Worm (Caenorhabditis elegans) whole organism, young adult: ENCODE data around the gene C39E9.8.

Source experiments
- B0261.1 ChIP-seq: sonication (generic microtip); optimal IDR thresholded peaks from 2 replicates; lab custom pipeline; 2016; ENCODE audit warnings: mild to moderate bottlenecking, missing genetic modification characterization, moderate library complexity, missing compliant biosample characterization
- D2030.7 ChIP-seq: fragments of 200-800 bp; sonication (Bioruptor generic); IDR thresholded peaks from 2 replicates; pipeline ENCODE4 v1.3.6; 2022; ENCODE audit warnings: missing genetic modification reagents, missing genetic modification characterization, missing compliant biosample characterization
- F49E8.2 ChIP-seq: sonication (generic microtip); optimal IDR thresholded peaks from 3 replicates; lab custom pipeline; 2017; ENCODE audit warnings: missing genetic modification characterization, mild to moderate bottlenecking, missing compliant biosample characterization, antibody characterized with exemption, moderate library complexity; ENCODE audit not compliant: insufficient read depth
- K11D2.4 ChIP-seq: fragments of 200-800 bp; sonication (Bioruptor generic); IDR thresholded peaks from 2 replicates; pipeline ENCODE4 v1.3.6; 2022; ENCODE audit warnings: missing genetic modification reagents, missing genetic modification characterization, missing compliant biosample characterization
- T26A5.8 ChIP-seq: sonication (generic microtip); optimal IDR thresholded peaks from 2 replicates; lab custom pipeline; 2016; ENCODE audit warnings: missing genetic modification characterization, missing compliant biosample characterization
- Y53G8AR.9 ChIP-seq: fragments of 200-800 bp; sonication (Bioruptor generic); conservative IDR thresholded peaks from 2 replicates; pipeline ENCODE4 v1.3.6; 2022; ENCODE audit warnings: missing genetic modification reagents, missing genetic modification characterization, missing compliant biosample characterization
- akir-1 ChIP-seq: fragments of 200-800 bp; sonication (Bioruptor generic); optimal IDR thresholded peaks from 2 replicates; lab custom pipeline; 2018; ENCODE audit warnings: mild to moderate bottlenecking, missing genetic modification characterization, moderate library complexity, missing compliant biosample characterization
- aptf-3 ChIP-seq: fragments of 200-800 bp; sonication (Bioruptor generic); IDR thresholded peaks from 2 replicates; pipeline ENCODE4 v1.3.6; 2022; ENCODE audit warnings: missing genetic modification characterization, missing compliant biosample characterization
- attf-6 ChIP-seq: fragments of 200-800 bp; sonication (Bioruptor generic); IDR thresholded peaks from 2 replicates; pipeline ENCODE4 v1.3.6; 2022; ENCODE audit warnings: missing genetic modification reagents, missing genetic modification characterization, missing compliant biosample characterization
- bed-2 ChIP-seq: fragments of 200-800 bp; sonication (Bioruptor generic); IDR thresholded peaks from 2 replicates; pipeline ENCODE4 v1.3.6; 2022; ENCODE audit warnings: missing genetic modification reagents, missing genetic modification characterization, missing compliant biosample characterization
- ccch-3 ChIP-seq: fragments of 200-800 bp; sonication (Bioruptor generic); optimal IDR thresholded peaks from 2 replicates; lab custom pipeline; 2018; ENCODE audit warnings: mild to moderate bottlenecking, missing genetic modification characterization, missing compliant biosample characterization
- cebp-1 ChIP-seq, 2 experiments: fragments of 200-800 bp in 1 of 2; sonication (Bioruptor generic) in 1 of 2; sonication (generic microtip) in 1 of 2; IDR thresholded peaks in 1 of 2; optimal IDR thresholded peaks in 1 of 2; 2 replicates each; pipeline versions ENCODE4 v1.3.6 to Lab custom; 2017 to 2022; ENCODE audit warnings: missing compliant biosample characterization in 2 of 2, missing genetic modification characterization in 2 of 2, mild to moderate bottlenecking in 1 of 2, missing genetic modification reagents in 1 of 2, moderate library complexity in 1 of 2
- ceh-100 ChIP-seq: fragments of 200-800 bp; sonication (Bioruptor generic); IDR thresholded peaks from 2 replicates; pipeline ENCODE4 v1.3.6; 2022; ENCODE audit warnings: missing genetic modification reagents, missing genetic modification characterization, missing compliant biosample characterization
- ceh-40 ChIP-seq: fragments of 200-800 bp; sonication (Bioruptor generic); IDR thresholded peaks from 2 replicates; pipeline ENCODE4 v1.3.6; 2022; ENCODE audit warnings: missing genetic modification characterization, missing compliant biosample characterization
- ceh-58 ChIP-seq: fragments of 200-800 bp; sonication (Bioruptor generic); IDR thresholded peaks from 2 replicates; pipeline ENCODE4 v1.3.6; 2022; ENCODE audit warnings: missing genetic modification characterization, missing compliant biosample characterization
- ceh-91 ChIP-seq: fragments of 200-800 bp; sonication (Bioruptor generic); IDR thresholded peaks from 2 replicates; pipeline ENCODE4 v1.3.6; 2022; ENCODE audit warnings: missing genetic modification reagents, missing genetic modification characterization, missing compliant biosample characterization
- chd-7 ChIP-seq: sonication (generic microtip); optimal IDR thresholded peaks from 2 replicates; lab custom pipeline; 2016; ENCODE audit warnings: mild to moderate bottlenecking, missing genetic modification characterization, moderate library complexity, missing compliant biosample characterization
- die-1 ChIP-seq: sonication (generic microtip); optimal IDR thresholded peaks from 2 replicates; lab custom pipeline; 2016; ENCODE audit warnings: missing genotype, mild to moderate bottlenecking, missing genetic modification characterization, missing compliant biosample characterization
- efl-1 ChIP-seq: fragments of 150-350 bp; optimal IDR thresholded peaks from 2 replicates; lab custom pipeline; 2014; ENCODE audit warnings: missing biosample characterization, missing genetic modification reagents, missing genetic modification characterization
- ekl-4 ChIP-seq: fragments of 200-800 bp; sonication (Bioruptor generic); IDR thresholded peaks from 2 replicates; pipeline ENCODE4 v1.3.6; 2022; ENCODE audit warnings: missing genetic modification reagents, missing genetic modification characterization, missing compliant biosample characterization
- ets-4 ChIP-seq: fragments of 200-800 bp; sonication (Bioruptor generic); optimal IDR thresholded peaks from 2 replicates; lab custom pipeline; 2018; ENCODE audit warnings: mild to moderate bottlenecking, missing genetic modification characterization, missing compliant biosample characterization
- hlh-12 ChIP-seq: sonication (generic microtip); optimal IDR thresholded peaks from 2 replicates; lab custom pipeline; 2016; ENCODE audit warnings: missing genetic modification characterization, missing compliant biosample characterization
- hmg-20 ChIP-seq: fragments of 200-800 bp; sonication (Bioruptor generic); IDR thresholded peaks from 2 replicates; pipeline ENCODE4 v1.3.6; 2022; ENCODE audit warnings: missing genetic modification reagents, missing genetic modification characterization, missing compliant biosample characterization
- lag-1 ChIP-seq: fragments of 200-800 bp; sonication (Bioruptor generic); IDR thresholded peaks from 2 replicates; pipeline ENCODE4 v1.3.6; 2022; ENCODE audit warnings: missing genetic modification reagents, missing genetic modification characterization, missing compliant biosample characterization
- lin-40 ChIP-seq: sonication (generic microtip); optimal IDR thresholded peaks from 2 replicates; lab custom pipeline; 2016; ENCODE audit warnings: missing genetic modification characterization, mild to moderate bottlenecking, missing compliant biosample characterization, missing genotype, missing genetic modification reagents
- madf-10 ChIP-seq: sonication (generic microtip); optimal IDR thresholded peaks from 2 replicates; lab custom pipeline; 2016; ENCODE audit warnings: mild to moderate bottlenecking, missing genetic modification characterization, missing compliant biosample characterization
- madf-6 ChIP-seq: fragments of 200-800 bp; sonication (Bioruptor generic); IDR thresholded peaks from 2 replicates; pipeline ENCODE4 v1.3.6; 2022; ENCODE audit warnings: missing genetic modification reagents, missing genetic modification characterization, missing compliant biosample characterization
- nhr-120 ChIP-seq: fragments of 200-800 bp; sonication (Bioruptor generic); IDR thresholded peaks from 2 replicates; pipeline ENCODE4 v1.3.6; 2022; ENCODE audit warnings: missing genetic modification characterization, missing compliant biosample characterization
- repo-1 ChIP-seq: sonication (generic microtip); optimal IDR thresholded peaks from 2 replicates; lab custom pipeline; 2017; ENCODE audit warnings: mild to moderate bottlenecking, missing genetic modification characterization, missing compliant biosample characterization
- sea-2 ChIP-seq: fragments of 200-800 bp; sonication (Bioruptor generic); IDR thresholded peaks from 2 replicates; pipeline ENCODE4 v1.3.6; 2022; ENCODE audit warnings: missing genetic modification characterization, missing compliant biosample characterization
- sptf-2 ChIP-seq: fragments of 200-800 bp; sonication (Bioruptor generic); optimal IDR thresholded peaks from 2 replicates; lab custom pipeline; 2018; ENCODE audit warnings: mild to moderate bottlenecking, missing genetic modification characterization, missing compliant biosample characterization
- xnd-1 ChIP-seq: sonication (generic microtip); optimal IDR thresholded peaks from 2 replicates; lab custom pipeline; 2016; ENCODE audit warnings: missing genotype, missing genetic modification reagents, missing genetic modification characterization, missing compliant biosample characterization
- ztf-26 ChIP-seq: sonication (generic microtip); optimal IDR thresholded peaks from 2 replicates; lab custom pipeline; 2017; ENCODE audit warnings: missing genetic modification characterization, missing compliant biosample characterization

C39E9.8 gene

DNA sequence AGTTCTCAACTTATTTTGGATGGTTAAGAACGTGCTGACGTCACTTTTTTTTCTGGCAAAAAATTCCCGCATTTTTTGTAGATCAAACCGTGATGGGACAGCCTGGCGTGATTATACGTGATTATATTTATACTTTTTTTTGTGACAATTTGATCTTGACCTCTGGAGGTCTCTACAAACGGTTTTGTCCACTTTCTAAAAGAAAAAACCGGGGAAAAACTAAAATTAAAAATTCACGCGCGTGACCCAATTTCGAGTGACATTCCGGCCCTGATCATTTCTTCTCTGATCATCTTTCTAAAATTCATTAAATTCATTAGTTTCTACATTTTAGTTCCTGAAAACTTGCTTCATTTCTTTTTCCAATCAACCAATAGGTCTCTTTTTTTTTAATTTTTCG, 25.7 kb downstream of the C39E9.8 start, which contains the start of gene rde-11:
rde-11 (plus strand) TSS at position 301 of the 400 bp plus-strand sequence.
- TF ChIP-seq madf-6 (peak; percentile 63), efl-1 (GFP tag; lab: Kevin White, UChicago) (peak; percentile 44), xnd-1 (tag; lab: Kevin White, UChicago) (peak; percentile 49), bed-2 (GFP tag; lab: Robert Waterston, UW) (no peak), ceh-100 (GFP tag; lab: Robert Waterston, UW) (no peak)

DNA sequence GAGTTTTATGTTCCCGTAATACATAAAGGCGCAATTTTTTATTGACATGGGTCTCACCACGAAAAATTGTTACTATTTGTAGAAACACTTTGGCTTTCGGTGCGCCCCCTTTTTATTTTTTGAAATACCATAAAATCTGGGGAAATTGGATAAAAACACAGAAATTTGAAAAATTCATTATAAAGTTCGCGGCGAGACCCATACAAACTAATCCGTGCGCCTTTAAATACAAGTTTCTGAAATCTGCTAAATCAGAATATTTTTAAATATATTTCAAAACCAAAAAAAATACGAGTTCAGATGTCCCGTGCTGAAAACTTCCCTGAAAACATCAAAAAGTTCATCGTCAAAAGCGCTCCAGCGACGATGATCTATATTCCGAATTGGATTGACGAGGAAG, 28.1 kb downstream of the C39E9.8 start, which contains the start of gene B0564.2:
B0564.2 (plus strand) TSS at position 301 of the 400 bp plus-strand sequence.
- no peak for TF ChIP-seq die-1 (tag; lab: Kevin White, UChicago)
- no peak for TF ChIP-seq ceh-40 (GFP tag; lab: Robert Waterston, UW)
- no peak for TF ChIP-seq ccch-3 (GFP tag; lab: Kevin White, UChicago)
- no peak for TF ChIP-seq nhr-120
- no peak for TF ChIP-seq ets-4 (GFP tag; lab: Kevin White, UChicago)
- no peak for TF ChIP-seq sptf-2 (GFP tag; lab: Kevin White, UChicago)
- no peak for TF ChIP-seq B0261.1 (tag; lab: Kevin White, UChicago)
- no peak for TF ChIP-seq Y53G8AR.9
- no peak for TF ChIP-seq ceh-91
- TF ChIP-seq T26A5.8 (tag; lab: Kevin White, UChicago): no peak
- TF ChIP-seq madf-10 (tag; lab: Kevin White, UChicago): no peak
- no peak for TF ChIP-seq ekl-4 (GFP tag; lab: Robert Waterston, UW)
- TF ChIP-seq hmg-20 (GFP tag; lab: Robert Waterston, UW): no peak
- no peak for TF ChIP-seq lag-1 (GFP tag; lab: Robert Waterston, UW)
- no peak for TF ChIP-seq ztf-26
- no peak for TF ChIP-seq attf-6
- TF ChIP-seq madf-6: no peak

ce11 chrIV:13108430-13108829, 29.2 kb downstream of the C39E9.8 start:
- TF ChIP-seq cebp-1 (GFP tag; IDR thresholded peaks at IDR 0.05; lab: Robert Waterston, UW): no peak
- no peak for TF ChIP-seq cebp-1 (tag; optimal IDR thresholded peaks at IDR 0.05; lab: Kevin White, UChicago)
- no peak for TF ChIP-seq K11D2.4 (GFP tag; lab: Robert Waterston, UW)
- TF ChIP-seq akir-1 (GFP tag; lab: Kevin White, UChicago): no peak
- no peak for TF ChIP-seq aptf-3 (GFP tag; lab: Robert Waterston, UW)
- no peak for TF ChIP-seq F49E8.2 (tag; lab: Kevin White, UChicago)
- TF ChIP-seq repo-1 (tag; lab: Kevin White, UChicago): no peak
- no peak for TF ChIP-seq hlh-12
- TF ChIP-seq ceh-58 (GFP tag; lab: Robert Waterston, UW): no peak
- no peak for TF ChIP-seq D2030.7 (GFP tag; lab: Robert Waterston, UW)
- no peak for TF ChIP-seq xnd-1 (tag; lab: Kevin White, UChicago)

- TF ChIP-seq hlh-12: no peak
- no peak for TF ChIP-seq die-1 (tag; lab: Kevin White, UChicago)
- no peak for TF ChIP-seq chd-7 (tag; lab: Kevin White, UChicago)
- TF ChIP-seq lin-40 (tag; lab: Kevin White, UChicago): peak; percentile 24
- TF ChIP-seq sea-2 (GFP tag; lab: Robert Waterston, UW): no peak
These were observed 30.5 kb downstream of the C39E9.8 start, which contains the start of gene best-1 for ce11 chrIV:13109751-13110150. Gene best-1, minus strand, starts transcription at chrIV:13109779.
